Worm (Caenorhabditis elegans) whole organism, L3 larva: ENCODE data around the gene hsp-12.3.

ENCODE experiments used
- lin-39 ChIP-seq: fragments of 150-350 bp; optimal IDR thresholded peaks from 2 replicates; lab custom pipeline; 2018; ENCODE audit warnings: missing biosample characterization, missing genetic modification reagents, missing genetic modification characterization
- mdl-1 ChIP-seq: fragments of 150-350 bp; optimal IDR thresholded peaks from 2 replicates; lab custom pipeline; 2014; ENCODE audit warnings: missing biosample characterization, missing genetic modification characterization
- pha-4 ChIP-seq: fragments of 150-350 bp; optimal IDR thresholded peaks from 2 replicates; lab custom pipeline; 2014; ENCODE audit warnings: missing biosample characterization, missing genetic modification reagents, missing genetic modification characterization
- snpc-4 ChIP-seq: fragments of 150-350 bp; optimal IDR thresholded peaks from 2 replicates; lab custom pipeline; 2014; ENCODE audit warnings: missing biosample characterization, missing genetic modification characterization
- zag-1 ChIP-seq: fragments of 150-350 bp; optimal IDR thresholded peaks from 2 replicates; lab custom pipeline; 2014; ENCODE audit warnings: missing biosample characterization, missing genetic modification characterization

DNA sequence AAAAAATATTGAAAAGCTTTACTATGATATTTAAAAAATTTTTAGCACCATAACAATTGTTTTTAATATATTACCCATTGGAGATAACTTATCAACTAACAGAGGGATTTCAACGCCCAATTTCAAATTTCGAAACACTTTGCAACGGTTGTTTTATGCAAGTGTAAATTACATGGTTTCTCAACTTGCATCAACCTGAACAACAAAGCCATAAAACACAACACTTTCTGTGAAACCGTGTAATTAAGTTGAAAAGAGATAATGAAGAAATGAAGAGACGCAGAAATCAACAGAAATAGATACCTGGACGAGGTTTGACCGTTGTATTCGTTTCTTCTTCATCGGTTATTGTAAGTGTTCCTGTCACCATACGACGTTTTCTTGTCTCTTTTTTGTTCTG lies 5.1 kb upstream of the hsp-12.3 start, which contains the start of gene cpin-1:
- TF ChIP-seq pha-4 (no peak), snpc-4 (no peak), mdl-1 (tag; lab: Kevin White, UChicago) (no peak), zag-1 (no peak), lin-39 (no peak)
